Fruit fly (Drosophila melanogaster): ENCODE results near the gene Nrx-1.

Nrx-1 gene

dm6 chr3R:22528264-22529158 lies 60.2 kb downstream of the Nrx-1 start, which contains the start of gene CG5346 (continued):
- TF ChIP-seq onecut (GFP tag; IDR thresholded peaks at IDR 0.05), result no peak
- TF ChIP-seq hkb (optimal IDR thresholded peaks at IDR 0.05), result no peak
- TF ChIP-seq hkb (GFP tag; IDR thresholded peaks at IDR 0.05), result no peak
- TF ChIP-seq CG15514 (GFP tag; optimal IDR thresholded peaks at IDR 0.05), result peak; percentile 99
- TF ChIP-seq jing (GFP tag; optimal IDR thresholded peaks at IDR 0.05), result no peak
- TF ChIP-seq nerfin-1 (tag; optimal IDR thresholded peaks at IDR 0.05), result no peak
- TF ChIP-seq toy (GFP tag; IDR thresholded peaks at IDR 0.05), result no peak
- TF ChIP-seq CG31441 (GFP tag; IDR thresholded peaks at IDR 0.05), result 0 out of 2 replicates have a peak, but pooled peaks have one; percentile 37
- TF ChIP-seq Eip74EF (GFP tag; optimal IDR thresholded peaks at IDR 0.05), result no peak
- peak; percentile 55 for TF ChIP-seq Deaf1 (tag; optimal IDR thresholded peaks at IDR 0.05)
- no peak for TF ChIP-seq br (optimal IDR thresholded peaks at IDR 0.05)
- no peak for TF ChIP-seq dati (GFP tag; IDR thresholded peaks at IDR 0.05)
- TF ChIP-seq PHDP (tag; optimal IDR thresholded peaks at IDR 0.05), result no peak
- TF ChIP-seq CG43689 (GFP tag; IDR thresholded peaks at IDR 0.05), result no peak
- TF ChIP-seq pfk (GFP tag; optimal IDR thresholded peaks at IDR 0.05), result no peak
- TF ChIP-seq CG9932 (GFP tag; IDR thresholded peaks at IDR 0.05), result peak; percentile 38; the same call in 1 of the 2 replicates
- peak; percentile 4 for TF ChIP-seq Lhr (GFP tag; optimal IDR thresholded peaks at IDR 0.05)
- TF ChIP-seq klu (GFP tag; IDR thresholded peaks at IDR 0.05), result no peak
- no peak for TF ChIP-seq Xrp1 (GFP tag; IDR thresholded peaks at IDR 0.05)
- no peak for TF ChIP-seq exex (tag; optimal IDR thresholded peaks at IDR 0.05)
- 0 out of 3 replicates have a peak, but pooled peaks have one; percentile 19 for TF ChIP-seq CG17361 (GFP tag; IDR thresholded peaks at IDR 0.05)
- TF ChIP-seq zen (tag; optimal IDR thresholded peaks at IDR 0.05), result peak; percentile 9
- TF ChIP-seq CG11456 (GFP tag; IDR thresholded peaks at IDR 0.05), result no peak
- no peak for TF ChIP-seq Dip3 (GFP tag; optimal IDR thresholded peaks at IDR 0.05)
- no peak for TF ChIP-seq Camta (GFP tag; optimal IDR thresholded peaks at IDR 0.05)
- no peak for TF ChIP-seq CG10147 (GFP tag; optimal IDR thresholded peaks at IDR 0.05)
- no peak for TF ChIP-seq CG33213 (GFP tag; optimal IDR thresholded peaks at IDR 0.05)
- TF ChIP-seq HHEX (GFP tag; optimal IDR thresholded peaks at IDR 0.05), result no peak
- no peak for TF ChIP-seq Antp (GFP tag; optimal IDR thresholded peaks at IDR 0.05)
- TF ChIP-seq Mad (GFP tag; optimal IDR thresholded peaks at IDR 0.05), result no peak
- peak; percentile 49 for TF ChIP-seq CG32772 (GFP tag; IDR thresholded peaks at IDR 0.05)
- TF ChIP-seq stc (GFP tag; IDR thresholded peaks at IDR 0.05), result no peak; the same call in 1 of the 2 replicates
- no peak for TF ChIP-seq Hey (tag; optimal IDR thresholded peaks at IDR 0.05)
- no peak for TF ChIP-seq h (optimal IDR thresholded peaks at IDR 0.05)
- TF ChIP-seq Fer2 (tag; optimal IDR thresholded peaks at IDR 0.05), result no peak
- TF ChIP-seq mld (GFP tag; IDR thresholded peaks at IDR 0.05; ENCODE audit: partially characterized antibody), result peak; percentile 78
- TF ChIP-seq pzg (GFP tag; optimal IDR thresholded peaks at IDR 0.05), result peak; percentile 53
- TF ChIP-seq CG11695 (GFP tag; IDR thresholded peaks at IDR 0.05), result no peak
- TF ChIP-seq wor (GFP tag; IDR thresholded peaks at IDR 0.05), result no peak
- no peak for TF ChIP-seq CG31365 (tag; optimal IDR thresholded peaks at IDR 0.05)
- no peak for TF ChIP-seq CG9817 (tag; optimal IDR thresholded peaks at IDR 0.05)
- TF ChIP-seq CG6175 (GFP tag; IDR thresholded peaks at IDR 0.05), result no peak
- TF ChIP-seq hbn (GFP tag; IDR thresholded peaks at IDR 0.05; ENCODE audit: partially characterized antibody), result peak; percentile 84
- no peak for TF ChIP-seq Ravus (GFP tag; IDR thresholded peaks at IDR 0.05)
- TF ChIP-seq usp (GFP tag; optimal IDR thresholded peaks at IDR 0.05), result no peak
- TF ChIP-seq B-H1 (GFP tag; IDR thresholded peaks at IDR 0.05), result no peak
- TF ChIP-seq wek (GFP tag; optimal IDR thresholded peaks at IDR 0.05), result no peak
- no peak for TF ChIP-seq ssp (GFP tag; IDR thresholded peaks at IDR 0.05)
- no peak for TF ChIP-seq kay (GFP tag; optimal IDR thresholded peaks at IDR 0.05)
- TF ChIP-seq org-1 (GFP tag; optimal IDR thresholded peaks at IDR 0.05), result no peak
- no peak for TF ChIP-seq aop (GFP tag; IDR thresholded peaks at IDR 0.05)

Data from whole organism, embryonic.